Fruit fly (Drosophila melanogaster) whole organism, embryonic: ENCODE measurements around the gene Mst57Da.

ENCODE experiments used
- Abd-B ChIP-seq: fragments of 200-800 bp; sonication (Bioruptor generic); optimal IDR thresholded peaks from 2 replicates; lab custom pipeline; 2018; ENCODE audit warnings: missing biosample characterization, mild to moderate bottlenecking, missing genetic modification characterization, moderate library complexity
- B-H1 ChIP-seq: fragments of 200-800 bp; sonication (Bioruptor generic); IDR thresholded peaks from 3 replicates; pipeline ENCODE4 v1.3.6; 2022; ENCODE audit warnings: missing biosample characterization, missing genetic modification characterization
- CG1529 ChIP-seq: fragments of 200-800 bp; sonication (Bioruptor generic); optimal IDR thresholded peaks from 3 replicates; lab custom pipeline; 2018; ENCODE audit warnings: missing biosample characterization, missing genetic modification characterization
- CG15514 ChIP-seq: fragments of 200-800 bp; sonication (Bioruptor generic); optimal IDR thresholded peaks from 3 replicates; lab custom pipeline; 2017; ENCODE audit warnings: missing biosample characterization, missing genetic modification characterization, mild to moderate bottlenecking, moderate library complexity, missing genetic modification reagents
- CG16779 ChIP-seq: fragments of 200-800 bp; sonication (Bioruptor generic); IDR thresholded peaks from 2 replicates; pipeline ENCODE4 v1.3.6; 2022; ENCODE audit warnings: missing biosample characterization, missing genetic modification characterization
- CG17186 ChIP-seq: fragments of 200-800 bp; sonication (Bioruptor generic); optimal IDR thresholded peaks from 3 replicates; lab custom pipeline; 2017; ENCODE audit warnings: missing biosample characterization, missing genetic modification reagents, missing genetic modification characterization
- CG17912 ChIP-seq: fragments of 200-800 bp; sonication (Bioruptor generic); optimal IDR thresholded peaks from 2 replicates; lab custom pipeline; 2018; ENCODE audit warnings: missing biosample characterization, mild to moderate bottlenecking, missing genetic modification characterization
- CG1832 ChIP-seq: fragments of 200-800 bp; sonication (Bioruptor generic); optimal IDR thresholded peaks from 2 replicates; lab custom pipeline; 2017; ENCODE audit warnings: missing biosample characterization, mild to moderate bottlenecking, missing genetic modification characterization, inconsistent platforms
- CG18619 ChIP-seq: fragments of 200-800 bp; sonication (Bioruptor generic); optimal IDR thresholded peaks from 3 replicates; lab custom pipeline; 2017; ENCODE audit warnings: missing biosample characterization, mild to moderate bottlenecking, missing genetic modification characterization
- CG2116 ChIP-seq: fragments of 200-800 bp; sonication (Bioruptor generic); optimal IDR thresholded peaks from 3 replicates; lab custom pipeline; 2018; ENCODE audit warnings: missing biosample characterization, mild to moderate bottlenecking, missing genetic modification characterization
- CG32532 ChIP-seq: fragments of 200-800 bp; sonication (Bioruptor generic); IDR thresholded peaks from 2 replicates; pipeline ENCODE4 v1.3.6; 2022; ENCODE audit warnings: missing biosample characterization, missing genetic modification characterization
- CG34422 ChIP-seq: fragments of 200-800 bp; sonication (Bioruptor generic); IDR thresholded peaks from 3 replicates; pipeline ENCODE4 v1.3.6; 2022; ENCODE audit warnings: missing biosample characterization, missing genetic modification characterization
- CG4404 ChIP-seq: fragments of 200-800 bp; sonication (Bioruptor generic); IDR thresholded peaks from 2 replicates; pipeline ENCODE4 v1.3.6; 2022; ENCODE audit warnings: missing biosample characterization, missing genetic modification characterization
- CG6813 ChIP-seq: fragments of 200-800 bp; sonication (Bioruptor generic); optimal IDR thresholded peaks from 2 replicates; lab custom pipeline; 2017; ENCODE audit warnings: missing biosample characterization, missing genetic modification characterization, mild to moderate bottlenecking, moderate library complexity, missing genetic modification reagents
- CG7357 ChIP-seq: fragments of 200-800 bp; sonication (Bioruptor generic); IDR thresholded peaks from 3 replicates; pipeline ENCODE4 v1.3.6; 2022; ENCODE audit warnings: missing biosample characterization, missing genetic modification characterization
- CG9609 ChIP-seq: fragments of 200-800 bp; sonication (Bioruptor generic); optimal IDR thresholded peaks from 3 replicates; lab custom pipeline; 2016; ENCODE audit warnings: missing biosample characterization, missing genetic modification characterization
- CG9797 ChIP-seq: fragments of 200-800 bp; sonication (Bioruptor generic); optimal IDR thresholded peaks from 3 replicates; lab custom pipeline; 2018; ENCODE audit warnings: missing biosample characterization, mild to moderate bottlenecking, missing genetic modification characterization
- CG9817 ChIP-seq: fragments of 200-800 bp; sonication (Bioruptor generic); optimal IDR thresholded peaks from 2 replicates; lab custom pipeline; 2018; ENCODE audit warnings: missing biosample characterization, mild to moderate bottlenecking, missing genetic modification characterization, moderate library complexity
- CrebB ChIP-seq: fragments of 200-800 bp; sonication (Bioruptor generic); optimal IDR thresholded peaks from 3 replicates; lab custom pipeline; 2018; ENCODE audit warnings: missing biosample characterization, mild to moderate bottlenecking, missing genetic modification characterization
- D19A ChIP-seq: fragments of 200-800 bp; optimal IDR thresholded peaks from 3 replicates; lab custom pipeline; 2019; ENCODE audit warnings: missing biosample characterization, mild to moderate bottlenecking, missing genetic modification characterization, moderate library complexity
- Dfd ChIP-seq, 2 experiments: fragments of >200 bp; optimal IDR thresholded peaks; 2 replicates each; lab custom pipeline; 2017; ENCODE audit warnings: missing biosample characterization in 2 of 2, missing genetic modification characterization in 2 of 2
- Dref ChIP-seq: fragments of 200-800 bp; sonication (Bioruptor generic); IDR thresholded peaks from 2 replicates; pipeline ENCODE4 v1.3.6; 2022; ENCODE audit warnings: missing biosample characterization, missing genetic modification characterization
- GATAe ChIP-seq: fragments of 200-800 bp; sonication (Bioruptor generic); conservative IDR thresholded peaks from 2 replicates; pipeline ENCODE4 v1.3.6; 2022; ENCODE audit warnings: missing biosample characterization, missing genetic modification characterization
- Gsc ChIP-seq: fragments of 200-800 bp; sonication (Bioruptor generic); IDR thresholded peaks from 2 replicates; pipeline ENCODE4 v1.3.6; 2022; ENCODE audit warnings: missing biosample characterization, missing genetic modification characterization
- Hr51 ChIP-seq, 2 experiments: fragments of 200-800 bp; sonication (Bioruptor generic); optimal IDR thresholded peaks; 2 replicates in 1 of 2; 3 replicates in 1 of 2; lab custom pipeline; 2016 to 2018; ENCODE audit warnings: missing biosample characterization in 2 of 2, missing genetic modification characterization in 2 of 2, mild to moderate bottlenecking in 1 of 2, moderate library complexity in 1 of 2
- Kr ChIP-seq: fragments of 200-800 bp; sonication (Bioruptor generic); optimal IDR thresholded peaks from 2 replicates; lab custom pipeline; 2017; ENCODE audit warnings: missing biosample characterization, mild to moderate bottlenecking, missing genetic modification characterization
- NK7.1 ChIP-seq: fragments of 200-800 bp; sonication (Bioruptor generic); optimal IDR thresholded peaks from 3 replicates; lab custom pipeline; 2016; ENCODE audit warnings: missing biosample characterization, missing genetic modification characterization
- Sox100B ChIP-seq: fragments of 200-800 bp; sonication (Bioruptor generic); optimal IDR thresholded peaks from 3 replicates; lab custom pipeline; 2018; ENCODE audit warnings: missing biosample characterization, mild to moderate bottlenecking, missing genetic modification characterization
- Stat92E ChIP-seq, 3 experiments: fragments of >200 bp in 2 of 3; fragments of 200-800 bp in 1 of 3; sonication (Bioruptor generic) in 1 of 3; optimal IDR thresholded peaks; 2 replicates each; lab custom pipeline; 2017 to 2019; ENCODE audit warnings: missing biosample characterization in 3 of 3, missing genetic modification characterization in 3 of 3, mild to moderate bottlenecking in 1 of 3, moderate library complexity in 1 of 3
- Trl ChIP-seq, 3 experiments: fragments of >200 bp in 2 of 3; fragments of 200-800 bp in 1 of 3; sonication (Bioruptor generic) in 1 of 3; optimal IDR thresholded peaks; 2 replicates in 1 of 3; 3 replicates in 2 of 3; lab custom pipeline; 2016 to 2017; ENCODE audit warnings: missing biosample characterization in 1 of 3, missing genetic modification characterization in 1 of 3
- ac ChIP-seq: fragments of 200-800 bp; sonication (Bioruptor generic); optimal IDR thresholded peaks from 3 replicates; lab custom pipeline; 2017; ENCODE audit warnings: missing biosample characterization, mild to moderate bottlenecking, missing genetic modification characterization
- croc ChIP-seq: fragments of 200-800 bp; sonication (Bioruptor generic); conservative IDR thresholded peaks from 3 replicates; pipeline ENCODE4 v1.3.6; 2022; ENCODE audit warnings: missing biosample characterization, missing genetic modification characterization
- dmrt11E ChIP-seq: fragments of 200-800 bp; sonication (Bioruptor generic); optimal IDR thresholded peaks from 3 replicates; lab custom pipeline; 2018; ENCODE audit warnings: missing biosample characterization, mild to moderate bottlenecking, missing genetic modification characterization, moderate library complexity
- exex ChIP-seq: fragments of 200-800 bp; sonication (Bioruptor generic); optimal IDR thresholded peaks from 4 replicates; lab custom pipeline; 2018; ENCODE audit warnings: missing biosample characterization, mild to moderate bottlenecking, missing genetic modification characterization, moderate library complexity
- grn ChIP-seq: fragments of 200-800 bp; sonication (Bioruptor generic); optimal IDR thresholded peaks from 3 replicates; lab custom pipeline; 2017; ENCODE audit warnings: missing biosample characterization, missing genetic modification characterization
- kay ChIP-seq: fragments of 200-800 bp; sonication (Bioruptor generic); optimal IDR thresholded peaks from 2 replicates; lab custom pipeline; 2016; ENCODE audit warnings: missing biosample characterization, missing genetic modification characterization
- lbe ChIP-seq: fragments of 200-800 bp; sonication (Bioruptor generic); optimal IDR thresholded peaks from 2 replicates; lab custom pipeline; 2016; ENCODE audit warnings: missing biosample characterization, mild to moderate bottlenecking, missing genetic modification characterization
- lov ChIP-seq, 2 experiments: fragments of 200-800 bp in 1 of 2; fragments of >200 bp in 1 of 2; sonication (Bioruptor generic) in 1 of 2; IDR thresholded peaks in 1 of 2; optimal IDR thresholded peaks in 1 of 2; 2 replicates in 1 of 2; 3 replicates in 1 of 2; pipeline versions ENCODE4 v1.3.6 to Lab custom; 2017 to 2022; ENCODE audit warnings: missing biosample characterization in 1 of 2, missing genetic modification characterization in 1 of 2
- nerfin-1 ChIP-seq: fragments of 200-800 bp; sonication (Bioruptor generic); optimal IDR thresholded peaks from 3 replicates; lab custom pipeline; 2019; ENCODE audit warnings: missing biosample characterization, mild to moderate bottlenecking, missing genetic modification characterization, moderate library complexity
- odd ChIP-seq: fragments of 200-800 bp; sonication (Bioruptor generic); optimal IDR thresholded peaks from 2 replicates; lab custom pipeline; 2017; ENCODE audit warnings: missing biosample characterization, mild to moderate bottlenecking, missing genetic modification characterization
- otp ChIP-seq: fragments of 200-800 bp; sonication (Bioruptor generic); IDR thresholded peaks from 3 replicates; pipeline ENCODE4, ENCODE4 v1.3.6; 2022; ENCODE audit warnings: missing biosample characterization, missing genetic modification characterization
- pros ChIP-seq: fragments of 200-800 bp; sonication (Bioruptor generic); optimal IDR thresholded peaks from 3 replicates; lab custom pipeline; 2019; ENCODE audit warnings: missing biosample characterization, mild to moderate bottlenecking, missing genetic modification characterization, moderate library complexity
- pzg ChIP-seq: fragments of 200-800 bp; sonication (Bioruptor generic); optimal IDR thresholded peaks from 3 replicates; lab custom pipeline; 2018; ENCODE audit warnings: missing biosample characterization, mild to moderate bottlenecking, missing genetic modification characterization, moderate library complexity
- repo ChIP-seq: fragments of 200-800 bp; sonication (Bioruptor generic); optimal IDR thresholded peaks from 2 replicates; lab custom pipeline; 2016; ENCODE audit warnings: missing biosample characterization, missing genetic modification characterization
- rib ChIP-seq: fragments of 200-800 bp; sonication (Bioruptor generic); IDR thresholded peaks from 2 replicates; pipeline ENCODE4 v1.3.6; 2022; ENCODE audit warnings: missing biosample characterization, missing genetic modification characterization
- sd ChIP-seq: fragments of 200-800 bp; sonication (Bioruptor generic); optimal IDR thresholded peaks from 3 replicates; lab custom pipeline; 2018; ENCODE audit warnings: missing biosample characterization, mild to moderate bottlenecking, missing genetic modification characterization, moderate library complexity
- tin ChIP-seq: fragments of 200-800 bp; sonication (Bioruptor generic); optimal IDR thresholded peaks from 3 replicates; lab custom pipeline; 2016; ENCODE audit warnings: missing biosample characterization, missing genetic modification characterization
- trem ChIP-seq: fragments of 200-800 bp; optimal IDR thresholded peaks from 3 replicates; lab custom pipeline; 2019; ENCODE audit warnings: missing biosample characterization, mild to moderate bottlenecking, missing genetic modification characterization, moderate library complexity
- twi ChIP-seq: fragments of 200-800 bp; optimal IDR thresholded peaks from 2 replicates; lab custom pipeline; 2019; ENCODE audit warnings: missing biosample characterization, mild to moderate bottlenecking, missing genetic modification characterization, moderate library complexity

The Mst57Da gene

dm6 chr3R:25879324-25879766 lies 47.6 kb upstream of the Mst57Da start (continued):
- no peak for TF ChIP-seq Kr (GFP tag; lab: Kevin White, UChicago)
- peak; percentile 68 for TF ChIP-seq CG9817
- peak; percentile 60 for TF ChIP-seq CG18619
- peak; percentile 60 for TF ChIP-seq CG9609 (GFP tag; lab: Kevin White, UChicago)
- peak; percentile 37 for TF ChIP-seq odd
- no peak for TF ChIP-seq Trl (optimal IDR thresholded peaks at IDR 0.05; lab: Kevin White, UChicago)
- TF ChIP-seq Trl (GFP tag; optimal IDR thresholded peaks at IDR 0.05; lab: Kevin White, UChicago) = no peak
- TF ChIP-seq lov (optimal IDR thresholded peaks at IDR 0.05; lab: Kevin White, UChicago) = no peak
- TF ChIP-seq lov (GFP tag; IDR thresholded peaks at IDR 0.05; lab: Robert Waterston, UW) = no peak; the same call in 2 of the 3 replicates
- TF ChIP-seq CG4404 (GFP tag; lab: Robert Waterston, UW) = no peak
- peak; percentile 54 for TF ChIP-seq kay (GFP tag; lab: Kevin White, UChicago)
- no peak for TF ChIP-seq pros (GFP tag; lab: Kevin White, UChicago)
- TF ChIP-seq grn (GFP tag; lab: Kevin White, UChicago) = peak; percentile 18
- no peak for TF ChIP-seq Dfd (GFP tag; optimal IDR thresholded peaks at IDR 0.05; lab: Kevin White, UChicago)
- TF ChIP-seq CG9797 (GFP tag; lab: Kevin White, UChicago) = no peak
- TF ChIP-seq exex (tag; lab: Kevin White, UChicago) = peak; percentile 36
- TF ChIP-seq Dref (GFP tag; lab: Robert Waterston, UW) = no peak
- TF ChIP-seq CG2116 (GFP tag; lab: Kevin White, UChicago) = peak; percentile 21
- TF ChIP-seq B-H1 (GFP tag; lab: Robert Waterston, UW) = peak; percentile 76
- TF ChIP-seq Hr51 (GFP tag; optimal IDR thresholded peaks at IDR 0.05; lab: Kevin White, UChicago) = peak; percentile 45 to 83
- peak; percentile 86; the same call in 1 of the 2 replicates for TF ChIP-seq CG32532 (GFP tag; lab: Robert Waterston, UW)
- TF ChIP-seq CG17912 (GFP tag; lab: Kevin White, UChicago) = no peak
- peak; percentile 58 for TF ChIP-seq CrebB (tag; lab: Kevin White, UChicago)
- TF ChIP-seq rib = peak; percentile 27; the same call in 1 of the 2 replicates
- TF ChIP-seq pzg (GFP tag; lab: Kevin White, UChicago) = no peak
- no peak for TF ChIP-seq ac (GFP tag; lab: Kevin White, UChicago)
- TF ChIP-seq CG17186 = peak; percentile 7
- TF ChIP-seq D19A (tag; lab: Kevin White, UChicago) = peak; percentile 77
- no peak; the same call in 1 of the 2 replicates for TF ChIP-seq GATAe (GFP tag; lab: Robert Waterston, UW)
- TF ChIP-seq Sox100B (GFP tag; lab: Kevin White, UChicago) = peak; percentile 81
- peak; percentile 60 for TF ChIP-seq NK7.1 (GFP tag; lab: Kevin White, UChicago)
- peak; percentile 72 for TF ChIP-seq nerfin-1 (tag; lab: Kevin White, UChicago)
- no peak for TF ChIP-seq lbe
- no peak for TF ChIP-seq CG1832 (GFP tag; lab: Kevin White, UChicago)
- TF ChIP-seq CG1529 (GFP tag; lab: Kevin White, UChicago) = peak; percentile 63
- TF ChIP-seq twi (tag; lab: Kevin White, UChicago) = peak; percentile 64
- TF ChIP-seq CG34422 (GFP tag; lab: Robert Waterston, UW) = no peak; the same call in 2 of the 3 replicates
- TF ChIP-seq Gsc (GFP tag; lab: Robert Waterston, UW) = no peak
- peak; percentile 78 for TF ChIP-seq tin
- TF ChIP-seq CG15514 (GFP tag; lab: Kevin White, UChicago) = peak; percentile 43
- no peak for TF ChIP-seq Stat92E (GFP tag; optimal IDR thresholded peaks at IDR 0.05; lab: Kevin White, UChicago)
- no peak for TF ChIP-seq otp
- peak; percentile 82 for TF ChIP-seq Abd-B
- TF ChIP-seq CG6813 (GFP tag; lab: Kevin White, UChicago) = peak; percentile 70
- peak; percentile 5 for TF ChIP-seq repo (GFP tag; lab: Kevin White, UChicago)
- peak; percentile 63 for TF ChIP-seq trem (tag; lab: Kevin White, UChicago)
- peak; percentile 68; the same call in 2 of the 3 replicates for TF ChIP-seq croc (GFP tag; lab: Robert Waterston, UW)
- peak; percentile 41 for TF ChIP-seq sd (tag; lab: Kevin White, UChicago)
- no peak; the same call in 1 of the 2 replicates for TF ChIP-seq CG16779 (GFP tag; lab: Robert Waterston, UW)
- no peak for TF ChIP-seq CG7357 (GFP tag; lab: Robert Waterston, UW)
- peak; percentile 80 for TF ChIP-seq dmrt11E (tag; lab: Kevin White, UChicago)
